Fruit fly (Drosophila melanogaster): ENCODE results near the gene CG34178.

dm6 chr2L:4476672-4477273 lies 43.1 kb downstream of the CG34178 start, which contains the start of gene ine:
- no peak for TF ChIP-seq Sin3A (optimal IDR thresholded peaks at IDR 0.05)
- no peak for TF ChIP-seq chn (GFP tag; optimal IDR thresholded peaks at IDR 0.05)
- no peak for TF ChIP-seq dimm (GFP tag; IDR thresholded peaks at IDR 0.05)
